Worm (Caenorhabditis elegans) whole organism, dauer: ENCODE results near the gene F42A10.6.

Experiments
- unc-62 ChIP-seq: sonication (generic microtip); optimal IDR thresholded peaks from 2 replicates; lab custom pipeline; 2017; ENCODE audit warnings: missing biosample characterization, missing genetic modification reagents, missing genetic modification characterization

The F42A10.6 gene

ce11 chrIII:6176761-6177160 is at the start of gene F42A10.6:
F42A10.6 (minus strand) TSS chrIII:6176861.
- TF ChIP-seq unc-62: no peak

ce11 chrIII:6221403-6221802 is 44.7 kb upstream of the F42A10.6 start:
- TF ChIP-seq unc-62: no peak

- no peak for TF ChIP-seq unc-62
These were observed 40.3 kb upstream of the F42A10.6 start, which contains the start of gene hot-4 for ce11 chrIII:6216833-6217466. hot-4 (plus strand) TSS chrIII:6217416.

- no peak for TF ChIP-seq unc-62
These were observed 39.3 kb upstream of the F42A10.6 start for ce11 chrIII:6215943-6216342.

DNA sequence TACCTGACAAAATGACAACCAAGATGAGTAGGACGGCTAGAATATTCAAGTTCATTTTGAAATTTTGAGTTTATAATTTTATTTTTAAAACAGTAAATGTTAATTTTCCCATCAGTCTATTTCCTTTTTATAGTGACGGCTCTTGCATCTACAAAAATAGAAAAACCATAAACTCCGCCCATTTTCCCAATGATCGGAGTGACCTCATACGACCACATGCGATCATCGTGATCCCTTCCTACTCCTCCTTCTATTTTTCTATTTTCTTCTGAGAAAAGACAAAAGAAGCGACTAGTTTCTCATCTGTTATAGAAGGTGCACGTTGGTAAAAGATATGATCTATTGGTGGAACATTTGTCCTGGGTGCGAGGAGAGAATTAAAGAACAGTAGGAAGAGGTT is 38.8 kb upstream of the F42A10.6 start, which contains the start of gene C23G10.11:
Gene C23G10.11 (minus strand): TSS at position 101 of the 400 bp plus-strand sequence.
- no peak for TF ChIP-seq unc-62

- TF ChIP-seq unc-62: no peak
These were observed 37.3 kb upstream of the F42A10.6 start, which contains the start of gene C23G10.10 for ce11 chrIII:6213915-6214314. C23G10.10 (minus strand) TSS chrIII:6214015.

ce11 chrIII:6210215-6210822 is 33.7 kb upstream of the F42A10.6 start:
- no peak for TF ChIP-seq unc-62

DNA sequence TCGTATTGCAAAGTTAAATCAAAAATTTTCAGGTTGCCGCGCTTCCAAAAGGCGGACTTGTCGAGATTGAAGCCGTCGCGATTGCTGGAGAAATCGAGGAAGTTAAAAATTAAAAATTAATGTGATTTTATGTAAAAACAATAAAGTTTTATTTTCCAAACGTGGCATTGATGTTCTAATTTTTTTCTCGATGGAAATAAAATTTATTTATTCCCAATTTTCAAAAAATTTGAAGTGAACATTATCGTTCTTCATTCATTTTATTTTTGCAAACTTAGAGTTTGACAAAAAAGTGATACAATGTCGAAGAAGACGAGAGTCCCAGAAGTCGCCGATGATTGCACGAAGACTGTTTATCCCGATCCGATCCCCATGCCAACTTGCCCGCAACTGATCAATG is 32.3 kb upstream of the F42A10.6 start, which contains the start of gene C23G10.1:
Gene C23G10.1 (plus strand): TSS at position 301 of the 400 bp plus-strand sequence.
- no peak for TF ChIP-seq unc-62

ce11 chrIII:6207881-6208280 is 31.2 kb upstream of the F42A10.6 start, which contains the start of gene C23G10.2:
C23G10.2 (plus strand) TSS chrIII:6208064.
- TF ChIP-seq unc-62: no peak

DNA sequence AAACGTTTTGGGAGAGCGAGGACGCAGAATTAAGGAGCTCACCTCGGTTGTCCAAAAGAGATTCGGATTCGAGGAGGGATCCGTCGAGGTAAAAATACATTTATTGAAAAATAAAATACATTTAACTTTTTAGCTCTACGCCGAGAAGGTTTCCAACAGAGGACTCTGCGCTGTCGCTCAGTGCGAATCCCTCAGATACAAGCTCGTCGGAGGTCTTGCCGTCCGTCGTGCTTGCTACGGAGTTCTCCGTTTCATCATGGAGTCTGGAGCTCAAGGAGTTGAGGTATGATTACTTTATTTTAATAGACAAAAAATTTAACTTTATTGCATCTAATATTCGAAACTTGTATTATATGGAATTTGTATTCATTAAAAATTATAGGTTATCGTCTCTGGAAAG is 30.4 kb upstream of the F42A10.6 start:
- no peak for TF ChIP-seq unc-62

- TF ChIP-seq unc-62: no peak
These were observed 29.6 kb upstream of the F42A10.6 start, which contains the start of the genes sna-3 and rps-3 for ce11 chrIII:6206161-6206853. sna-3 (minus strand) TSS chrIII:6206211. rps-3 (plus strand) TSS chrIII:6206803.

- no peak for TF ChIP-seq unc-62
These were observed 25.8 kb upstream of the F42A10.6 start for ce11 chrIII:6202440-6202839.

DNA sequence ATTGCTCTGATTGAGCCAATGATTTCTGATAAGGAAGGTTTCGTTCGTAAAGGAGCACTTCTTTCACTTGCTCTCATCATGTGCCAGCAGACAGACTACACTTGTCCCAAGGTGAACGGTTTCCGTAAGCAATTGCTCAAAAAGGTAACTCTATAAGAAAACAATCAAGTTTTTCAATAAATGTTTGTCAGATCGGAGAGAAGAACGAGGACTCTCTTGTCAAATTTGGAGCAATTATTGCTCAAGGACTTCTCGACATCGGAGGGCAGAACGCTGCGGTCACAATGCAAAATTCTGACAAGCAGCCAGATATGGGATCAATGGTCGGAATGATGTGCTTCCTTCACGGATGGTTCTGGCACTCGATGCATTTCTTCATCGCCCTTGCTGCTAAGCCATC is 24.7 kb upstream of the F42A10.6 start:
- TF ChIP-seq unc-62: no peak

- TF ChIP-seq unc-62: no peak
These were observed 21.9 kb upstream of the F42A10.6 start, which contains the start of the genes C23G10.7 and rpn-2 for ce11 chrIII:6198378-6199234. C23G10.7 (minus strand) TSS chrIII:6198414. rpn-2 (plus strand) TSS chrIII:6199184.

- TF ChIP-seq unc-62: no peak
These were observed 19.1 kb upstream of the F42A10.6 start for ce11 chrIII:6195718-6196117.

ce11 chrIII:6194480-6194879 is 17.8 kb upstream of the F42A10.6 start, which contains the start of gene ugt-66:
ugt-66 (minus strand) TSS chrIII:6194580.
- TF ChIP-seq unc-62: no peak
